Fruit fly (Drosophila melanogaster): ENCODE results near the gene CG1907.

CG1907 gene

DNA sequence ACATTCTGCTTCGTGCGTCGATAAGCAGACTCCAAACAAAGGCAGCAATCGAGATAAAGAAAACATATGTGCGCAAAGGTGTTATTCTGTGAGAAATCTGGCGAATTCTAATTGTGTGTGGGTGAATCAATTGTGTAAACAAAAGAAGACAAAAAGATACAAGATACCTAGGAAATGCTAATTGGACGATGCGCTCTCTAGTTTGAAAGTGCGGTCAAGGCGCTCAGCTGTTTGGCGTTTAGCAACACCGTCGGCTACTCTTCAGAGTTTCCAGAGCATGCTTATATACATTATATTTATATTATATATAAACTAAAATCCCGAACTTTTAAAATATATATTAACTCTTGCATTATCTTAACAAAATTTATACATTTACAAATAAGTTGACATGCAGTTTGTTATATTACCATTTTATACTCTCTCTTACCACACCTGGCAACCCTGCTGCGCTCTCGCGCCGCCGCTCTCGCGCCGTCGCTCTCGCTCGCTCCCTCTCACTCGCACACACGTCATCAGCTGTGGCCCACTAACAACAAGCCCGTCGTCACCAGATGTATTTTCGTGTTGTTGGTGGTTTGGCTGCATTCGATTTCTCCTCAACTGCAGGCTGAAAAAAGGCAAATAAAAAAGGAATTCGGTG lies at the start of gene CG1907:
TSS of gene CG1907 (plus strand) at position 551 of the 643 bp plus-strand sequence.
- peak; percentile 95 for TF ChIP-seq CG6808 (GFP tag; optimal IDR thresholded peaks at IDR 0.05)
- TF ChIP-seq fkh (GFP tag; optimal IDR thresholded peaks at IDR 0.05), result peak; percentile 88
- peak; percentile 95 for TF ChIP-seq topi (GFP tag; optimal IDR thresholded peaks at IDR 0.05)
- TF ChIP-seq CG6276 (GFP tag; optimal IDR thresholded peaks at IDR 0.05), result peak; percentile 96
- TF ChIP-seq Hr38 (GFP tag; optimal IDR thresholded peaks at IDR 0.05), result no peak
- peak; percentile 98 for TF ChIP-seq CG34406 (GFP tag; optimal IDR thresholded peaks at IDR 0.05)
- peak; percentile 97 for TF ChIP-seq acj6 (GFP tag; optimal IDR thresholded peaks at IDR 0.05)
- TF ChIP-seq CG11762 (GFP tag; optimal IDR thresholded peaks at IDR 0.05; ENCODE audit: insufficient read depth), result peak; percentile 97
- TF ChIP-seq dsx (GFP tag; optimal IDR thresholded peaks at IDR 0.05; ENCODE audit: poor library complexity, severe bottlenecking), result peak; percentile 96
- peak; percentile 85 for TF ChIP-seq Ets21C (GFP tag; optimal IDR thresholded peaks at IDR 0.05)
- peak; percentile 99 for TF ChIP-seq eg (GFP tag; IDR thresholded peaks at IDR 0.05)
- TF ChIP-seq Gug (GFP tag; IDR thresholded peaks at IDR 0.05), result peak; percentile 98
- TF ChIP-seq CG3032 (tag; optimal IDR thresholded peaks at IDR 0.05), result peak; percentile 98
- TF ChIP-seq Met (GFP tag; optimal IDR thresholded peaks at IDR 0.05), result peak; percentile 93
- peak; percentile 93 for TF ChIP-seq CG4318 (GFP tag; optimal IDR thresholded peaks at IDR 0.05)
- peak; percentile 92 for TF ChIP-seq Eip75B (GFP tag; optimal IDR thresholded peaks at IDR 0.05)
- peak; percentile 96 for TF ChIP-seq esn (GFP tag; optimal IDR thresholded peaks at IDR 0.05)
- peak; percentile 90 for TF ChIP-seq pdm3 (GFP tag; optimal IDR thresholded peaks at IDR 0.05)
- TF ChIP-seq CG11902 (GFP tag; optimal IDR thresholded peaks at IDR 0.05), result peak; percentile 95
- TF ChIP-seq achi (GFP tag; optimal IDR thresholded peaks at IDR 0.05), result peak; percentile 98
- peak; percentile 91 to 97 for TF ChIP-seq ss (GFP tag; optimal IDR thresholded peaks at IDR 0.05)
- peak; percentile 93 for TF ChIP-seq Sox14 (GFP tag; optimal IDR thresholded peaks at IDR 0.05)
- peak; percentile 98 for TF ChIP-seq CG8632 (GFP tag; optimal IDR thresholded peaks at IDR 0.05)
- TF ChIP-seq CG9139 (GFP tag; optimal IDR thresholded peaks at IDR 0.05), result peak; percentile 95
- peak; percentile 98 for TF ChIP-seq CG3919 (GFP tag; optimal IDR thresholded peaks at IDR 0.05)
- peak; percentile 95 for TF ChIP-seq spab (GFP tag; optimal IDR thresholded peaks at IDR 0.05)
- peak; percentile 92 for TF ChIP-seq Hr4 (GFP tag; optimal IDR thresholded peaks at IDR 0.05)
- TF ChIP-seq Blimp-1 (GFP tag; optimal IDR thresholded peaks at IDR 0.05), result peak; percentile 92
- TF ChIP-seq CG6792 (GFP tag; optimal IDR thresholded peaks at IDR 0.05), result peak; percentile 97
- peak; percentile 94 for TF ChIP-seq CG7368 (GFP tag; optimal IDR thresholded peaks at IDR 0.05)
- TF ChIP-seq fd85E (GFP tag; optimal IDR thresholded peaks at IDR 0.05), result peak; percentile 89
- peak; percentile 86 for TF ChIP-seq vri (GFP tag; optimal IDR thresholded peaks at IDR 0.05)
- TF ChIP-seq Eip78C (GFP tag), result peak; percentile 97
- TF ChIP-seq CG6163 (GFP tag; IDR thresholded peaks at IDR 0.05), result peak; percentile 99
- peak; percentile 92 for TF ChIP-seq fd59A (GFP tag; optimal IDR thresholded peaks at IDR 0.05)
- TF ChIP-seq svp (GFP tag), result peak; percentile 97
- peak; percentile 97 for TF ChIP-seq Lpt (GFP tag; optimal IDR thresholded peaks at IDR 0.05)
- TF ChIP-seq Ets96B (tag; optimal IDR thresholded peaks at IDR 0.05), result peak; percentile 98
- peak; percentile 98 for TF ChIP-seq CG8119 (GFP tag; IDR thresholded peaks at IDR 0.05)
- peak; percentile 95 for TF ChIP-seq lz (GFP tag; optimal IDR thresholded peaks at IDR 0.05)
- TF ChIP-seq CG8319 (GFP tag; optimal IDR thresholded peaks at IDR 0.05), result peak; percentile 96
- TF ChIP-seq CG15336 (GFP tag; IDR thresholded peaks at IDR 0.05), result peak; percentile 98
- peak; percentile 93 for TF ChIP-seq CG1621 (tag; optimal IDR thresholded peaks at IDR 0.05)
- peak; percentile 97 for TF ChIP-seq CG6854 (GFP tag; optimal IDR thresholded peaks at IDR 0.05)
- peak; percentile 97 for TF ChIP-seq CG32006 (GFP tag; optimal IDR thresholded peaks at IDR 0.05)
- peak; percentile 93 for TF ChIP-seq dac (GFP tag; optimal IDR thresholded peaks at IDR 0.05)
- TF ChIP-seq Sox15 (GFP tag; optimal IDR thresholded peaks at IDR 0.05), result peak; percentile 93
- peak; percentile 95 for TF ChIP-seq cyc (GFP tag; optimal IDR thresholded peaks at IDR 0.05)
- peak; percentile 95 for TF ChIP-seq CG10669 (GFP tag; optimal IDR thresholded peaks at IDR 0.05)
- TF ChIP-seq Hr39 (GFP tag; optimal IDR thresholded peaks at IDR 0.05), result peak; percentile 91
- TF ChIP-seq CG10631 (GFP tag; optimal IDR thresholded peaks at IDR 0.05), result peak; percentile 98
